Worm (Caenorhabditis elegans) whole organism, midembryonic: ENCODE data around the gene srt-35.
"Not testable (repeated sequence)": the region's sequence is repeated elsewhere in the genome, so short reads cannot be mapped to it uniquely, and the experiment has no call there.

Source experiments
- T22C8.4 ChIP-seq: fragments of 200-800 bp; sonication (Bioruptor generic); IDR thresholded peaks from 2 replicates; pipeline ENCODE4 v1.3.6; 2022; ENCODE audit warnings: missing genetic modification characterization, missing compliant biosample characterization
- cog-1 ChIP-seq: sonication (generic microtip); optimal IDR thresholded peaks from 2 replicates; lab custom pipeline; 2016; ENCODE audit warnings: missing genetic modification characterization, missing compliant biosample characterization
- flt-1 ChIP-seq: fragments of 200-800 bp; sonication (Bioruptor generic); IDR thresholded peaks from 2 replicates; pipeline ENCODE4 v1.3.6; 2022; ENCODE audit warnings: missing genetic modification characterization, missing compliant biosample characterization
- klf-2 ChIP-seq: fragments of 200-800 bp; sonication (Bioruptor generic); conservative IDR thresholded peaks from 2 replicates; pipeline ENCODE4 v1.3.6; 2022; ENCODE audit warnings: missing genetic modification reagents, missing genetic modification characterization, missing compliant biosample characterization
- med-1 ChIP-seq: sonication (generic microtip); optimal IDR thresholded peaks from 2 replicates; lab custom pipeline; 2017; ENCODE audit warnings: missing genetic modification characterization, mild to moderate bottlenecking, missing compliant biosample characterization, antibody characterized with exemption, missing genetic modification reagents; ENCODE audit not compliant: insufficient read depth
- ref-1 ChIP-seq: fragments of 200-800 bp; sonication (Bioruptor generic); conservative IDR thresholded peaks from 2 replicates; pipeline ENCODE4 v1.3.6; 2022; ENCODE audit warnings: missing genetic modification reagents, missing genetic modification characterization, missing compliant biosample characterization
- tab-1 ChIP-seq: fragments of 200-800 bp; sonication (Bioruptor generic); IDR thresholded peaks from 2 replicates; pipeline ENCODE4 v1.3.6; 2022; ENCODE audit warnings: missing genetic modification characterization, missing compliant biosample characterization
- ztf-23 ChIP-seq: fragments of 200-800 bp; sonication (Bioruptor generic); IDR thresholded peaks from 2 replicates; pipeline ENCODE4 v1.3.6; 2022; ENCODE audit warnings: missing genetic modification reagents, missing genetic modification characterization, missing compliant biosample characterization
- ztf-29 ChIP-seq: fragments of 200-800 bp; sonication (Bioruptor generic); IDR thresholded peaks from 2 replicates; pipeline ENCODE4 v1.3.6; 2022; ENCODE audit warnings: missing genetic modification reagents, missing genetic modification characterization, missing compliant biosample characterization

The srt-35 gene

DNA sequence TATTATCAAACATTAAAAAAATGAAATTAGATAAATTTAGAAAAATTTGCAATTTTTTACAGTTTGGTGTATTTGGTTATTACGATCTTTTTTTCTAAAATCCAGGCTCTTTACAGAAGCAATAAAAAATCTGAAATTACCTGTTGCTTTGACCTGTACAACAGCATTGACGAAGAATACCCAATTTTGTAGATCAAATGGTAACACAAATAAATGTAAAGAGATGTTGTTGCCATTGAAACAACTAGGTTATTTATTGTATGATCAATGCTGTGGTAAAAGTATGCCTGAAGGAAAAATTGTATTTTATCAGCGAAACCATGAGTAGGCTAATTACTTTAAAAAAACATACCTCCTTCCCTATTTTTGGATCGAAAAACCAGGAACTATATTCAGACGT lies 22.9 kb downstream of the srt-35 start:
- TF ChIP-seq flt-1 (no peak), ref-1 (GFP tag; lab: Robert Waterston, UW) (no peak), med-1 (GFP tag; lab: Kevin White, UChicago) (no peak), ztf-29 (no peak), ztf-23 (GFP tag; lab: Robert Waterston, UW) (no peak), klf-2 (GFP tag; lab: Robert Waterston, UW) (no peak), tab-1 (GFP tag; lab: Robert Waterston, UW) (no peak), cog-1 (tag; lab: Kevin White, UChicago) (no peak), T22C8.4 (no peak)

DNA sequence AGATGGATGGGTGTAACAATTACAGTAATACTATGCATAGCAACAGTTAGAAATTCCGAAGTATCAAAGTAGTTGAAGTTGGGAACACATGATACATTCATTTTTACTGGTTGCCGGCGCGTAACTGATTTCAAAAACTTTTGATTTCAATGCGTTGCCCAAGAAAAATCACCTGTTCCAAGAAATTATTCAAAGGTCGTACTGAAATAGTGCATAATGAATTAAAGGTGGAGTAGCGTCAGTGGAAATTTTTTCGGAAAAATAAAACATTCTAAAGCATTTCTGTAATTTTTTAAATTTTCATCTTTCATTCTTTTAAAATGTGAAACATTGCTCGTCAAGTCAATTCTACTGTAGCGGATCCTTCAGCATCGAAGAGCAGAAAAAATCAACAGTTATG lies 24.1 kb downstream of the srt-35 start, which contains the start of gene srh-204:
Gene srh-204 (minus strand): TSS at position 101 of the 400 bp plus-strand sequence.
- TF ChIP-seq cog-1 (tag; lab: Kevin White, UChicago) (no peak), flt-1 (no peak), T22C8.4 (no peak), ztf-23 (GFP tag; lab: Robert Waterston, UW) (no peak)

DNA sequence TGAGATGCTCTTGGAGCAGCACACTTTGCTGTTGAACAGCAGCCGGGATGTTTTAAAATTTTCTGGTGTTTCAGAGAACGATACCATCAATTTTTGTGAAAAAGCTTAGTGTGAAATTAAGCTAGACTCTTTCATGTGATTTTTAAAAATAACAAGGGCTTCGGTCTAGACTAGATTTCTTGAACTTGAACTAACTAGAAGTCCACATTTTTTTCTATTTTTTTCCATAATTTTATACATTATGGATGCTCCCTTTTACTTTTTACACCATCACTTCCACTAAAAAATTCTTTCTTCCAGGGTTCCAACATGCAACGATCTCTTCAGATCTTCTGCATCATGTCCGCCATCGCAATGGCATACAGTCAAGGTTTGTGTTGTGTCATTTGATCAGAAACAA lies 28.3 kb downstream of the srt-35 start, which contains the start of gene nlp-13:
Gene nlp-13 (plus strand): TSS at position 301 of the 400 bp plus-strand sequence.
- TF ChIP-seq klf-2 (GFP tag; lab: Robert Waterston, UW): no peak
- no peak for TF ChIP-seq ztf-29
- no peak for TF ChIP-seq med-1 (GFP tag; lab: Kevin White, UChicago)
- no peak for TF ChIP-seq cog-1 (tag; lab: Kevin White, UChicago)

DNA sequence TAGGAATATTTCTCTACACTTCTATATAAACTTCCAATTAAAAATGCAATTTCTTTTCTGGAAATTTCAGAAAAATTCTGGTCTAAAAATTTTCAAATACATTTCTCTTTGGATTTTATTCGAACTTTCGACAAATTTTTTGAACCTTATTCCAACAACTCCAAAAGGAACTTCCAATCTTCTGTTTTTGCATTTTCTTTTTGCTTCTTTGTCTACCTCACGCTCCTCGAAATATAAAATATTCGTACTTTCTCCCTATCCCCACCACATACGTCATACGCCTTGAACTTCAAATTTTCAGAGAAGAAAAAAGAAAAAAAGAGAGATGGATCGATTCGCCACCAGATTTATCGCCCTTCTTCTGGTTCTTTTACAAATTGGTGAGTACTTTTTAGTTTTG lies 45.1 kb downstream of the srt-35 start, which contains the start of gene nlp-9:
Gene nlp-9 (plus strand): TSS at position 301 of the 400 bp plus-strand sequence.
- no peak for TF ChIP-seq med-1 (GFP tag; lab: Kevin White, UChicago)
- TF ChIP-seq tab-1 (GFP tag; lab: Robert Waterston, UW): no peak
- TF ChIP-seq ztf-29: no peak
- no peak for TF ChIP-seq cog-1 (tag; lab: Kevin White, UChicago)
- TF ChIP-seq T22C8.4: no peak
- no peak for TF ChIP-seq ztf-23 (GFP tag; lab: Robert Waterston, UW)
- TF ChIP-seq klf-2 (GFP tag; lab: Robert Waterston, UW): no peak
- no peak for TF ChIP-seq flt-1
- TF ChIP-seq ref-1 (GFP tag; lab: Robert Waterston, UW): no peak

DNA sequence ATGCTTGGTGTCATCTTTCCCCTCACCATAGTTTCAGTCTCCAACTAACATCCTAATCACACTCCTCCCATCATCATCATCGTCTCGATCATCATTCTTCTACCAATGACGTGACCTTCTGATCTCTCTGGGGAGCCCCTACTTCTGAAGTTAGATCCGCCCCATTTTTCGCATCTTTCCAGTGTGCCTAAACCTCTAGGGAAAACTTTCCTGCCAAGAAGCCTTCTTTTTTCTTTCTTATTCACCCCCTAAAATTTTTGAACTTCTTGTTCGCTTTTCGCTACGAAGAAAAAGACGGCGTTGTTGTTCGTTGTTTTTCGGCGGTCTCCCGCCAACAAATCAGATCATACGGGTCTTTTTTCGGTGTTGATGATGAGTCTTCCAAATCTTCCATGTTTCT lies 46.1 kb downstream of the srt-35 start:
- TF ChIP-seq ztf-29 (no peak), med-1 (GFP tag; lab: Kevin White, UChicago) (no peak), T22C8.4 (no peak)

DNA sequence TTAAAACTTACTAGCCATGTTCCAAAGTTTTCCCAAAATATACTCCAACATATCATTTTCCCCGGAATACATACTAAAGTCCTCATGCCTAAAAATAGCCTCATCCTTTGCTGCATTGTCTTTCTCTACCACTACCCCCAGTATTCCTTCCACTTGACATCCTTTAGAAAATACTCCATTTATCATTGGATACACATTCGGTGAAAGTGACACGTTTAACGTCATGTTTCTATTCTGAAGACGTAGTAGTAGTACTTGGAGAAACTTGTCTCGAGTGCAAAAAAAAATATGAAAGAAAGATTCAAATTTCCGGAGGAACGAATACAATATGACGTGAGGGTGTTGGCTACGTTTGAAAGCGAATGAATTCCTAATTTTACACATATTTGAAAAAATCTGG lies 47.5 kb downstream of the srt-35 start:
- TF ChIP-seq flt-1: no peak
- no peak for TF ChIP-seq med-1 (GFP tag; lab: Kevin White, UChicago)
- no peak for TF ChIP-seq klf-2 (GFP tag; lab: Robert Waterston, UW)
- TF ChIP-seq ztf-29: no peak
- no peak for TF ChIP-seq T22C8.4
- no peak for TF ChIP-seq cog-1 (tag; lab: Kevin White, UChicago)
- no peak for TF ChIP-seq tab-1 (GFP tag; lab: Robert Waterston, UW)
- no peak for TF ChIP-seq ref-1 (GFP tag; lab: Robert Waterston, UW)

DNA sequence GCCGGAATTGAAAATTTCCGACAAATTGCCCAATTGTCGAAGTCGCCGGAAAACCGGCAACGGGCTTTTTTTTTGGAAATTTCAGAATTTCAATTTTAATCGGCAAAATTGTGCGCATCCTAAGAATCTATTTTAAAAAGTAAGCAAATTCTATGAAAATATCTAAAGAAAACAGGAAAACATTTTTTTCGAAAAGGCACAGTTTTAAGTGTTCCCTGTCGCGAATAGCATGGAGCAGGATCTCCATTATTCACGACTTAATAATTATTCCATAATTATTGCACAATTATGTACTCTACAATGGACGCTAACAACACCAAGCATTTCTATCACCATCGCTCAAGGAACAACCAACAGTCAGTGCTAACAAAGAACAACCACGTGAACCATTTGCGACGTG lies 48.6 kb downstream of the srt-35 start, which contains the start of gene H43I07.4:
Gene H43I07.4 (plus strand): TSS at position 301 of the 400 bp plus-strand sequence.
- TF ChIP-seq ref-1 (GFP tag; lab: Robert Waterston, UW); ztf-23 (GFP tag; lab: Robert Waterston, UW); ztf-29: not testable (repeated sequence)

DNA sequence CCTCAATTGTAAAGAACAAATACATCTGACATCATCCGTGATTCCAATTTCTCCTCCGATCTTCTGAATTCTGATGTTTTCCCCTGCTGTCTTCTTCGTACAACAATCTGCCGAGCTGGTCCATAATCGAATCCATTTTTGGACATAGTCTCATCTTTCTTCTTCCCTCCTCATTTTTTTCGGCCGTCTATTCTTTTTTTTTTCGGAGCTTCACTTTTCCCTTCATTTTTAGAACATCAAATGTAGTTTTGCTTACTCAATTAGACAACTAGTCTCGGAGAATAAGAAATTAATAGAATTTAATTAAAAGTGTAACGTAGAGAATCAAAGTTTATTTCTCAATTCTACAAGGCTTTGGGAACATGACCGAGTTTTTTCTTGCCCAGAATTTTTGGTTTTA lies 52.9 kb downstream of the srt-35 start:
- no peak for TF ChIP-seq ref-1 (GFP tag; lab: Robert Waterston, UW)
- TF ChIP-seq klf-2 (GFP tag; lab: Robert Waterston, UW): no peak
- no peak for TF ChIP-seq cog-1 (tag; lab: Kevin White, UChicago)
- TF ChIP-seq T22C8.4: no peak
